Fruit fly (Drosophila melanogaster) whole organism, wandering third instar larva: ENCODE results near the gene Nrg.

ENCODE experiments used
- CG9705 ChIP-seq: fragments of 200-800 bp; sonication (Bioruptor generic); optimal IDR thresholded peaks from 2 replicates; lab custom pipeline; 2018; ENCODE audit warnings: missing biosample characterization, mild to moderate bottlenecking, missing genetic modification characterization
- CrebA ChIP-seq: fragments of 200-800 bp; sonication (Bioruptor generic); optimal IDR thresholded peaks from 2 replicates; lab custom pipeline; 2016; ENCODE audit warnings: missing biosample characterization, mild to moderate bottlenecking, missing genetic modification characterization, borderline replicate concordance
- Dif ChIP-seq: fragments of 200-275, 200-300 bp; sonication (Bioruptor generic); optimal IDR thresholded peaks from 2 replicates; lab custom pipeline; 2018; ENCODE audit warnings: missing biosample characterization, missing genetic modification characterization; ENCODE audit not compliant: partially characterized antibody
- GATAd ChIP-seq: sonication (Bioruptor generic); optimal IDR thresholded peaks from 2 replicates; lab custom pipeline; 2016; ENCODE audit warnings: missing biosample characterization, missing genetic modification characterization
- HLH106 ChIP-seq: fragments of 200-800 bp; optimal IDR thresholded peaks from 3 replicates; lab custom pipeline; 2019; ENCODE audit warnings: missing biosample characterization, mild to moderate bottlenecking, missing genetic modification characterization, moderate library complexity
- Hr78 ChIP-seq: fragments of >200 bp; optimal IDR thresholded peaks from 2 replicates; lab custom pipeline; 2017; ENCODE audit warnings: missing biosample characterization, missing genetic modification characterization
- Hr83 ChIP-seq: fragments of 200-300 bp; sonication (Bioruptor generic); optimal IDR thresholded peaks from 2 replicates; lab custom pipeline; 2016; ENCODE audit warnings: missing biosample characterization, mild to moderate bottlenecking, missing genetic modification characterization, moderate library complexity; ENCODE audit not compliant: poor library complexity, severe bottlenecking
- Myc ChIP-seq: fragments of >200 bp; optimal IDR thresholded peaks from 2 replicates; lab custom pipeline; 2017
- N ChIP-seq: fragments of >200 bp; optimal IDR thresholded peaks from 2 replicates; lab custom pipeline; 2018; ENCODE audit warnings: missing biosample characterization, missing external identifiers, missing genetic modification characterization
- OdsH ChIP-seq: fragments of 200-800 bp; sonication (Bioruptor generic); optimal IDR thresholded peaks from 2 replicates; lab custom pipeline; 2016; ENCODE audit warnings: missing biosample characterization, mild to moderate bottlenecking, missing genetic modification characterization
- Vsx2 ChIP-seq: fragments of 200-300, 225-300 bp; sonication (Bioruptor generic); optimal IDR thresholded peaks from 2 replicates; lab custom pipeline; 2018; ENCODE audit warnings: missing biosample characterization, missing genetic modification characterization; ENCODE audit not compliant: partially characterized antibody
- br ChIP-seq: fragments of 200-800 bp; sonication (Bioruptor generic); optimal IDR thresholded peaks from 2 replicates; lab custom pipeline; 2016; ENCODE audit warnings: missing biosample characterization, missing genetic modification characterization
- brk ChIP-seq: fragments of 200-800 bp; sonication (Bioruptor generic); optimal IDR thresholded peaks from 2 replicates; lab custom pipeline; 2016; ENCODE audit warnings: missing biosample characterization, mild to moderate bottlenecking, missing genetic modification characterization
- dmrt93B ChIP-seq: fragments of 200-800 bp; sonication (Bioruptor generic); optimal IDR thresholded peaks from 2 replicates; lab custom pipeline; 2018; ENCODE audit warnings: missing biosample characterization, mild to moderate bottlenecking, missing genetic modification characterization
- dsf ChIP-seq: sonication (Bioruptor generic); optimal IDR thresholded peaks from 2 replicates; lab custom pipeline; 2016; ENCODE audit warnings: missing biosample characterization, missing genetic modification characterization, borderline replicate concordance
- foxo ChIP-seq, 2 experiments: fragments of 200-800 bp; sonication (Bioruptor generic); optimal IDR thresholded peaks; 2 replicates in 1 of 2; 3 replicates in 1 of 2; lab custom pipeline; 2016 to 2017; ENCODE audit warnings: missing biosample characterization in 2 of 2, missing genetic modification characterization in 2 of 2
- fru ChIP-seq: fragments of 200-800 bp; sonication (Bioruptor generic); optimal IDR thresholded peaks from 3 replicates; lab custom pipeline; 2016; ENCODE audit warnings: missing biosample characterization, mild to moderate bottlenecking, missing genetic modification characterization
- jim ChIP-seq: fragments of 175-275, 200-325 bp; sonication (Bioruptor generic); optimal IDR thresholded peaks from 2 replicates; lab custom pipeline; 2016; ENCODE audit warnings: missing biosample characterization, mild to moderate bottlenecking, missing genetic modification characterization
- lola ChIP-seq: fragments of >200 bp; optimal IDR thresholded peaks from 2 replicates; lab custom pipeline; 2017; ENCODE audit warnings: missing biosample characterization, missing genetic modification characterization
- pan ChIP-seq: fragments of >200 bp; optimal IDR thresholded peaks from 2 replicates; lab custom pipeline; 2017
- psq ChIP-seq: fragments of 200-800 bp; sonication (Bioruptor generic); optimal IDR thresholded peaks from 3 replicates; lab custom pipeline; 2017; ENCODE audit warnings: missing biosample characterization, mild to moderate bottlenecking, missing genetic modification characterization, moderate library complexity
- rgr ChIP-seq: fragments of 200-800 bp; sonication (Bioruptor generic); optimal IDR thresholded peaks from 3 replicates; lab custom pipeline; 2016; ENCODE audit warnings: missing biosample characterization, mild to moderate bottlenecking, missing genetic modification characterization
- sage ChIP-seq: fragments of 200-800 bp; sonication (Bioruptor generic); optimal IDR thresholded peaks from 2 replicates; lab custom pipeline; 2016; ENCODE audit warnings: missing biosample characterization, mild to moderate bottlenecking, missing genetic modification characterization
- sv ChIP-seq: fragments of 200-800 bp; sonication (Bioruptor generic); optimal IDR thresholded peaks from 3 replicates; lab custom pipeline; 2016; ENCODE audit warnings: missing biosample characterization, missing genetic modification characterization
- tai ChIP-seq: sonication (Bioruptor generic); optimal IDR thresholded peaks from 2 replicates; lab custom pipeline; 2016; ENCODE audit warnings: missing biosample characterization, missing genetic modification characterization
- usp ChIP-seq: fragments of >200 bp; optimal IDR thresholded peaks from 2 replicates; lab custom pipeline; 2017; ENCODE audit warnings: missing biosample characterization, missing genetic modification characterization
- woc ChIP-seq: sonication (Bioruptor generic); optimal IDR thresholded peaks from 2 replicates; lab custom pipeline; 2016; ENCODE audit warnings: missing biosample characterization, mild to moderate bottlenecking, missing genetic modification characterization

Nrg gene

DNA sequence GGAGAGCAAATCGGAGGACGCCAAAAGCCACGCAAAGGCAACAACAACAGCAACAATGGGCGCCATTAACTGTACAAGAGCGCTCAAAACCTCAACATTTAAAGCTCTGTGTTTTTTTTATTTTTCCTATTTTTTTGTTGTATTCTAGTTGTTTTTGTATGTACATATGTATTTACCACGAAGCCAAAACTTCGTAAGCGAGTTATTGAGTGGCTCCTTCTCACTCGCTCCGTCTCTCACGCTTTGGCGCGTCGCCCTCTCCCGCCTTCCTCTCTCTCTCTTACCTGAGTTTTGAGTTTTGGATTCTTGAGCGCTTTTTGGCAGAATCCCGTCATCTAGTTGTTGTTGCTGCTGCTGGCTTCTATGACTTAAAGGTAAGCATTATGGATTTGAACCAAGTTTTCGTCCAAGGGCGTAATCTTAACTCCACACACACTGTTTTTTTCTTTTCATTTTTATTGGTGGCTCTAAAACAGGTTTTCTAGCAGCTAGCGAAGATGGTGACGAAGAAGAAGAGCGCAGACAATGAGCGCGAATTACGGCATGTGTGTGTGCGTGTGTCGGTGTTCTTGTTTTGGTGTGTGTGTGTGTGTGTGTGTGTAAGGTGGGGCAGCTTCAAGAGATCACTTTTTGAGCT, 970 bp downstream of the Nrg start:
- TF ChIP-seq psq (GFP tag; lab: Kevin White, UChicago): peak; percentile 53
- TF ChIP-seq rgr: no peak
- TF ChIP-seq, all 38 proteins: peak for 1

DNA sequence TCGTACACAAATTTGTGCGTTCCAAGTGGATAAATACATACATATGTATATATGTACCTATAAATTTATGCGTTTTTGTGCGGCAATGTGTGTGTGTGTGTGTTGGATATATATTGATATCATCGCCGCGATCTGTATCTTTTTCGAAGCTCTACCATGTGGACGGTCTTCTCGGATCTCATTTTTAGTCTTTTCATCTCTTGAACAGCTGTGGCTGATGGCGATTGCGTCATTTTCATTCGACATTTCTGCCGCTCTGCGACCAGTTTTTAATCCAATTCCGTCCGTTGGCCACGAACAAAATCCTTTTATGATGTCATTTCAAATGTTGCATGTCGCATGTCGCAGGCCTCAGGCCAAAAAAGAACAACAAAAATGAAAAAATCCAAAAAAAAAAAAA, 3.3 kb downstream of the Nrg start:
- TF ChIP-seq GATAd (GFP tag; lab: Kevin White, UChicago) (no peak), HLH106 (tag; lab: Kevin White, UChicago) (no peak), lola (GFP tag; lab: Kevin White, UChicago) (no peak), woc (GFP tag; lab: Kevin White, UChicago) (no peak), pan (lab: Kevin White, UChicago) (no peak), Vsx2 (GFP tag; lab: Kevin White, UChicago) (no peak), dsf (GFP tag; lab: Kevin White, UChicago) (no peak), CG9705 (GFP tag; lab: Kevin White, UChicago) (no peak), OdsH (GFP tag; lab: Kevin White, UChicago) (no peak)

DNA sequence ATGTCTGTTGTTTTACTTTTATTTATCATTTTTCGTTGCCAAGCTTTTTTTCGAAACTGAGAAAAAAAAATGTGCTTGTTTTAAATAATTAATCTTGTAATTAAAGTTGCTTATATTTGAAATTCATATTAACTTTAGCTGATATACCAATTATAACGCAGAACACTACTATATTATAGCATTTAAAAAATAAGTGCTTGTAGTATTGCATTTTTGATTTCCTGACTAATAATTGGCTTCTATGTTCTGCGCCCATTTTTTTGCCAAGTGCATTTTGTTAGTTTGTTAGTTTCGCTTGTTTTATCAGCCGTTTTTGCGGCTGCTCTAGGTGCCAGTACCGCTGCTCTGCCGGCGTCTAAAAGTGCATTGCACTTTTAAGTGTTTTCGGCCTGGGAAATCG, 4.3 kb downstream of the Nrg start:
- TF ChIP-seq dmrt93B (no peak), jim (GFP tag; lab: Kevin White, UChicago) (no peak), foxo (GFP tag; optimal IDR thresholded peaks at IDR 0.05; lab: Kevin White, UChicago) (no peak), Dif (GFP tag; lab: Kevin White, UChicago) (no peak), br (GFP tag; lab: Kevin White, UChicago) (no peak), GATAd (GFP tag; lab: Kevin White, UChicago) (no peak), dsf (GFP tag; lab: Kevin White, UChicago) (no peak), CG9705 (GFP tag; lab: Kevin White, UChicago) (no peak)
- TF ChIP-seq, all 38 proteins: peak for 0

DNA sequence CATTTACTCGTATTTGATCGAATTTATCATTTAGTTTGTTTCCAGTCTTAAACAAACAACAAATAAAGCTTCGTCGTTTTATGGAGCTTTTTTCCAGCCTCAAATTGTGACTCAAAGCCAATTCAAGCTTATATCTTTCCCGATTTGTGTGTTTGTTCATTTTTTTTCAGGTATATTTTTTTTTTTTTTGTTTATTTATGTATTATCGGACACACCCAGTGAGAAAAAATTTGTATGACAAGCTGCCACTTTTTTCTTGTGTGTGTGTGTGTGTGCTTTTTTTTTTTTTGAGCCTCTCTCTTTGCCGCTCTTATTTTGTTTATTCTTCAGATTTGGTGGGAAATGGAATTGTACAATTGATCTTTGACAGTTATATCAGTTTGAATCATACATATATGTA, 5.3 kb downstream of the Nrg start:
- TF ChIP-seq N (GFP tag; lab: Kevin White, UChicago) (no peak), tai (GFP tag; lab: Kevin White, UChicago) (no peak), rgr (peak; percentile 18), br (GFP tag; lab: Kevin White, UChicago) (no peak), jim (GFP tag; lab: Kevin White, UChicago) (no peak), usp (GFP tag; lab: Kevin White, UChicago) (no peak), dmrt93B (no peak), foxo (GFP tag; optimal IDR thresholded peaks at IDR 0.05; lab: Kevin White, UChicago) (peak in 1 of 2 experiments; percentile 11), Vsx2 (GFP tag; lab: Kevin White, UChicago) (no peak), Myc (lab: Kevin White, UChicago) (no peak), Hr78 (GFP tag; lab: Kevin White, UChicago) (no peak), sv (GFP tag; lab: Kevin White, UChicago) (no peak), brk (GFP tag; lab: Kevin White, UChicago) (no peak)

DNA sequence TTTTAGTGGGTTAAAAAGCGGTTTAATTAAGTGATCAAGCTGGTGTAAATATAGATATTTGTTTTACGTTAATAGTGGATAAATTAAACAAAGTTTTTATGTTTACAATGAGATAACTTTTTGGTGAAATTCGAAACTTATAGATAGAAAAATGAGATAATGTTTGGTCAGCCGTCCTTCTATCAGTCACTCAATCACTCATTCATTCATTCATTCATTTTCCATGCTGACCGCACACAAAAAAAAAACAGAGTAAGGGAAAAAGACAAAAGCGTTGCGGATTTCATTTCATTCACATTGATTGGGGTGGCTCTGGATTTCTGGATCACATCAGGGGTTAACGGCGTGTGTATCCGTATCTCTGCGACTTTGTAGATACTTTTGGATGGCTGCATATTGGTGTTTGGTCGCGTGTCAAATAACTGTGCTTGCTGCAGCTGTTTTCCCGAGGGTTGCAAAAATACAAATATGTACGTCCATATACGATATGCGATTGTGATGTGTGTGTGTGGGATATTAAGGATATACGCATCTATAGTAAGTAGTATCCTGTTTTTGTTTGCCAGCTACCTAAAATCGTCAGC, 6.5 kb downstream of the Nrg start:
- TF ChIP-seq GATAd (GFP tag; lab: Kevin White, UChicago) (no peak), OdsH (GFP tag; lab: Kevin White, UChicago) (no peak), tai (GFP tag; lab: Kevin White, UChicago) (no peak), CrebA (GFP tag; lab: Kevin White, UChicago) (no peak), sage (GFP tag; lab: Kevin White, UChicago) (no peak), N (GFP tag; lab: Kevin White, UChicago) (no peak), psq (GFP tag; lab: Kevin White, UChicago) (no peak), Hr83 (no peak), Hr78 (GFP tag; lab: Kevin White, UChicago) (no peak), usp (GFP tag; lab: Kevin White, UChicago) (no peak), fru (GFP tag; lab: Kevin White, UChicago) (no peak), br (GFP tag; lab: Kevin White, UChicago) (no peak), foxo (GFP tag; optimal IDR thresholded peaks at IDR 0.05; lab: Kevin White, UChicago) (no peak)
